Worm (Caenorhabditis elegans): ENCODE data around the gene srj-15.

DNA sequence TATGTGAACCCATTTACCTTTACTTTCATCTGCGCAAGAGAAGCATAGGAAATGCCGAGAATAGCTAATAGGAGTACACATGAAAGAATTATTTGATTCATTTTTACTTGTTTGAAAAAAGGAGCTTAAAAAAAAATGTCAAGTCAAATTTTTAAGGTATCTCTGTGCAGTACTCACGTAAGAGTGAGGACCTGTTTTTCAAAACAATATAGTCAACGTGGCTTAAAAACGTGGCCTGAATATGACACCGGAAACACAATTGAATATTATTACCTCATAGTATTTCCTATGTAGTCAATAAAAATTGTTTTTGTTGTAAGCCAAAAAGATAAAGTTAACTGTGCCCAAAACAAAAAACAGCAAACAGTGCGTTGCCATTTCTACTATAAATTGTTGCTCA lies 44.6 kb downstream of the srj-15 start, which contains the start of gene Y32G9A.12:
- TF ChIP-seq ZK185.1 (tag; optimal IDR thresholded peaks at IDR 0.05; ENCODE audit: poor library complexity, severe bottlenecking) (no peak), lir-1 (GFP tag; conservative IDR thresholded peaks at IDR 0.05) (no peak), unc-62 (GFP tag; optimal IDR thresholded peaks at IDR 0.05) (no peak), Y56A3A.18 (GFP tag; IDR thresholded peaks at IDR 0.05) (no peak), hrde-1 (tag; optimal IDR thresholded peaks at IDR 0.05; ENCODE audit: borderline replicate concordance) (no peak)

Data from whole organism, young adult.